Fruit fly (Drosophila melanogaster) whole organism, prepupa: ENCODE data around the gene CG11369.

Experiments used
- Blimp-1 ChIP-seq: fragments of 200-800 bp; sonication (Bioruptor generic); optimal IDR thresholded peaks from 3 replicates; lab custom pipeline; 2017; ENCODE audit warnings: missing biosample characterization, missing genetic modification characterization, mild to moderate bottlenecking, moderate library complexity, missing genetic modification reagents
- CG10631 ChIP-seq: fragments of 200-800 bp; sonication (Bioruptor generic); optimal IDR thresholded peaks from 2 replicates; lab custom pipeline; 2016; ENCODE audit warnings: missing biosample characterization, missing genetic modification characterization
- CG10669 ChIP-seq: fragments of 200-800 bp; sonication (Bioruptor generic); optimal IDR thresholded peaks from 3 replicates; lab custom pipeline; 2018; ENCODE audit warnings: missing biosample characterization, mild to moderate bottlenecking, missing genetic modification characterization, moderate library complexity
- CG11294 ChIP-seq: fragments of 200-800 bp; sonication (Bioruptor generic); IDR thresholded peaks from 2 replicates; pipeline ENCODE4 v1.3.6; 2022; ENCODE audit warnings: missing biosample characterization, missing genetic modification characterization
- CG11902 ChIP-seq: fragments of 200-800 bp; sonication (Bioruptor generic); optimal IDR thresholded peaks from 3 replicates; lab custom pipeline; 2016; ENCODE audit warnings: missing biosample characterization, missing genetic modification characterization
- CG15336 ChIP-seq: fragments of 200-800 bp; sonication (Bioruptor generic); IDR thresholded peaks from 2 replicates; pipeline ENCODE4 v1.3.6; 2022; ENCODE audit warnings: missing biosample characterization, missing genetic modification characterization
- CG1621 ChIP-seq: fragments of 200-800 bp; sonication (Bioruptor generic); optimal IDR thresholded peaks from 3 replicates; lab custom pipeline; 2018; ENCODE audit warnings: missing biosample characterization, mild to moderate bottlenecking, missing genetic modification characterization
- CG16779 ChIP-seq: fragments of 200-800 bp; sonication (Bioruptor generic); optimal IDR thresholded peaks from 3 replicates; lab custom pipeline; 2017; ENCODE audit warnings: missing biosample characterization, mild to moderate bottlenecking, missing genetic modification characterization
- CG3032 ChIP-seq: fragments of 200-800 bp; optimal IDR thresholded peaks from 2 replicates; lab custom pipeline; 2019; ENCODE audit warnings: missing biosample characterization, mild to moderate bottlenecking, missing genetic modification characterization, moderate library complexity
- CG31627 ChIP-seq: fragments of 200-800 bp; sonication (Bioruptor generic); optimal IDR thresholded peaks from 3 replicates; lab custom pipeline; 2016; ENCODE audit warnings: missing biosample characterization, missing genetic modification characterization
- CG32006 ChIP-seq: fragments of 200-800 bp; sonication (Bioruptor generic); optimal IDR thresholded peaks from 3 replicates; lab custom pipeline; 2017; ENCODE audit warnings: missing biosample characterization, mild to moderate bottlenecking, missing genetic modification characterization
- CG34406 ChIP-seq: fragments of 200-800 bp; sonication (Bioruptor generic); optimal IDR thresholded peaks from 3 replicates; lab custom pipeline; 2016; ENCODE audit warnings: missing biosample characterization, missing genetic modification characterization
- CG3919 ChIP-seq: fragments of 200-800 bp; sonication (Bioruptor generic); optimal IDR thresholded peaks from 3 replicates; lab custom pipeline; 2016; ENCODE audit warnings: missing biosample characterization, missing genetic modification characterization
- CG4318 ChIP-seq: fragments of 200-800 bp; sonication (Bioruptor generic); optimal IDR thresholded peaks from 3 replicates; lab custom pipeline; 2017; ENCODE audit warnings: missing biosample characterization, mild to moderate bottlenecking, missing genetic modification characterization
- CG6163 ChIP-seq: fragments of 200-800 bp; sonication (Bioruptor generic); IDR thresholded peaks from 3 replicates; pipeline ENCODE4 v1.3.6; 2022; ENCODE audit warnings: missing biosample characterization, missing genetic modification characterization
- CG6276 ChIP-seq: fragments of 200-800 bp; sonication (Bioruptor generic); optimal IDR thresholded peaks from 2 replicates; lab custom pipeline; 2017; ENCODE audit warnings: missing biosample characterization, mild to moderate bottlenecking, missing genetic modification characterization
- CG6792 ChIP-seq: fragments of 200-800 bp; sonication (Bioruptor generic); optimal IDR thresholded peaks from 3 replicates; lab custom pipeline; 2016; ENCODE audit warnings: missing biosample characterization, missing genetic modification characterization
- CG6808 ChIP-seq: fragments of 200-800 bp; sonication (Bioruptor generic); optimal IDR thresholded peaks from 3 replicates; lab custom pipeline; 2017; ENCODE audit warnings: missing biosample characterization, missing genetic modification characterization, mild to moderate bottlenecking, moderate library complexity, missing genetic modification reagents
- CG6854 ChIP-seq: fragments of 200-800 bp; sonication (Bioruptor generic); optimal IDR thresholded peaks from 2 replicates; lab custom pipeline; 2017; ENCODE audit warnings: missing biosample characterization, mild to moderate bottlenecking, missing genetic modification characterization
- CG8119 ChIP-seq: fragments of 200-800 bp; sonication (Bioruptor generic); IDR thresholded peaks from 3 replicates; pipeline ENCODE4 v1.3.6; 2022; ENCODE audit warnings: missing biosample characterization, missing genetic modification characterization
- CG8319 ChIP-seq: fragments of 200-800 bp; sonication (Bioruptor generic); optimal IDR thresholded peaks from 3 replicates; lab custom pipeline; 2016; ENCODE audit warnings: missing biosample characterization, missing genetic modification characterization
- CG8632 ChIP-seq: fragments of 200-800 bp; sonication (Bioruptor generic); optimal IDR thresholded peaks from 3 replicates; lab custom pipeline; 2016; ENCODE audit warnings: missing biosample characterization, missing genetic modification characterization
- CG9139 ChIP-seq: fragments of 200-800 bp; sonication (Bioruptor generic); optimal IDR thresholded peaks from 3 replicates; lab custom pipeline; 2017; ENCODE audit warnings: missing biosample characterization, mild to moderate bottlenecking, missing genetic modification characterization
- Eip75B ChIP-seq: fragments of 200-800 bp; sonication (Bioruptor generic); optimal IDR thresholded peaks from 3 replicates; lab custom pipeline; 2016; ENCODE audit warnings: missing biosample characterization, missing genetic modification characterization
- Eip78C ChIP-seq: fragments of 200-800 bp; sonication (Bioruptor generic); peaks from one replicate; lab custom pipeline; 2016; ENCODE audit warnings: missing biosample characterization, missing genetic modification characterization
- Eip93F ChIP-seq: fragments of 200-800 bp; sonication (Bioruptor generic); optimal IDR thresholded peaks from 2 replicates; lab custom pipeline; 2016; ENCODE audit warnings: missing biosample characterization, mild to moderate bottlenecking, missing genetic modification characterization
- Ets21C ChIP-seq: fragments of 200-800 bp; sonication (Bioruptor generic); optimal IDR thresholded peaks from 3 replicates; lab custom pipeline; 2016; ENCODE audit warnings: missing biosample characterization, missing genetic modification characterization
- Ets96B ChIP-seq: fragments of 200-800 bp; optimal IDR thresholded peaks from 2 replicates; lab custom pipeline; 2019; ENCODE audit warnings: missing biosample characterization, mild to moderate bottlenecking, missing genetic modification characterization, moderate library complexity
- Gug ChIP-seq: fragments of 200-800 bp; sonication (Bioruptor generic); IDR thresholded peaks from 2 replicates; pipeline ENCODE4 v1.3.6; 2022; ENCODE audit warnings: missing biosample characterization, missing genetic modification characterization
- Hr38 ChIP-seq: sonication (Bioruptor generic); optimal IDR thresholded peaks from 2 replicates; lab custom pipeline; 2016; ENCODE audit warnings: missing biosample characterization, missing genetic modification characterization
- Hr39 ChIP-seq: fragments of 200-800 bp; sonication (Bioruptor generic); optimal IDR thresholded peaks from 2 replicates; lab custom pipeline; 2016; ENCODE audit warnings: missing biosample characterization, missing genetic modification characterization
- Hr4 ChIP-seq: fragments of 200-800 bp; sonication (Bioruptor generic); optimal IDR thresholded peaks from 3 replicates; lab custom pipeline; 2016; ENCODE audit warnings: missing biosample characterization, missing genetic modification characterization
- Met ChIP-seq: fragments of 200-800 bp; sonication (Bioruptor generic); optimal IDR thresholded peaks from 3 replicates; lab custom pipeline; 2016; ENCODE audit warnings: missing biosample characterization, missing genetic modification characterization
- OdsH ChIP-seq: fragments of 200-800 bp; sonication (Bioruptor generic); optimal IDR thresholded peaks from 3 replicates; lab custom pipeline; 2016; ENCODE audit warnings: missing biosample characterization, missing genetic modification characterization
- Smox ChIP-seq: fragments of 200-800 bp; sonication (Bioruptor generic); optimal IDR thresholded peaks from 3 replicates; lab custom pipeline; 2016; ENCODE audit warnings: missing biosample characterization, missing genetic modification characterization
- Sox14 ChIP-seq: fragments of 200-800 bp; sonication (Bioruptor generic); optimal IDR thresholded peaks from 3 replicates; lab custom pipeline; 2016; ENCODE audit warnings: missing biosample characterization, missing genetic modification characterization
- Sox15 ChIP-seq: fragments of 200-800 bp; sonication (Bioruptor generic); optimal IDR thresholded peaks from 3 replicates; lab custom pipeline; 2016; ENCODE audit warnings: missing biosample characterization, missing genetic modification characterization
- achi ChIP-seq: fragments of 200-800 bp; sonication (Bioruptor generic); optimal IDR thresholded peaks from 3 replicates; lab custom pipeline; 2016; ENCODE audit warnings: missing biosample characterization, missing genetic modification characterization
- acj6 ChIP-seq: fragments of 200-800 bp; sonication (Bioruptor generic); optimal IDR thresholded peaks from 3 replicates; lab custom pipeline; 2016; ENCODE audit warnings: missing biosample characterization, missing genetic modification characterization
- cyc ChIP-seq: fragments of 200-800 bp; sonication (Bioruptor generic); optimal IDR thresholded peaks from 3 replicates; lab custom pipeline; 2016; ENCODE audit warnings: missing biosample characterization, missing genetic modification characterization
- dac ChIP-seq: fragments of 200-800 bp; sonication (Bioruptor generic); optimal IDR thresholded peaks from 2 replicates; lab custom pipeline; 2017; ENCODE audit warnings: missing biosample characterization, mild to moderate bottlenecking, missing genetic modification characterization
- dsx ChIP-seq: fragments of 200-800 bp; optimal IDR thresholded peaks from 3 replicates; lab custom pipeline; 2019; ENCODE audit warnings: missing biosample characterization, mild to moderate bottlenecking, missing genetic modification characterization, moderate library complexity; ENCODE audit not compliant: poor library complexity, severe bottlenecking
- eg ChIP-seq: fragments of 200-800 bp; sonication (Bioruptor generic); IDR thresholded peaks from 3 replicates; pipeline ENCODE4 v1.3.6; 2022; ENCODE audit warnings: missing biosample characterization, missing genetic modification characterization
- esn ChIP-seq: fragments of 200-800 bp; sonication (Bioruptor generic); optimal IDR thresholded peaks from 2 replicates; lab custom pipeline; 2016; ENCODE audit warnings: missing biosample characterization, mild to moderate bottlenecking, missing genetic modification characterization, moderate library complexity
- fkh ChIP-seq: fragments of 200-800 bp; sonication (Bioruptor generic); optimal IDR thresholded peaks from 3 replicates; lab custom pipeline; 2017; ENCODE audit warnings: missing biosample characterization, mild to moderate bottlenecking, missing genetic modification characterization, moderate library complexity
- lz ChIP-seq: fragments of 200-800 bp; sonication (Bioruptor generic); optimal IDR thresholded peaks from 3 replicates; lab custom pipeline; 2016; ENCODE audit warnings: missing biosample characterization, missing genetic modification characterization
- net ChIP-seq: fragments of 200-800 bp; sonication (Bioruptor generic); optimal IDR thresholded peaks from 3 replicates; lab custom pipeline; 2016; ENCODE audit warnings: missing biosample characterization, missing genetic modification characterization
- pdm3 ChIP-seq: fragments of 200-800 bp; sonication (Bioruptor generic); optimal IDR thresholded peaks from 3 replicates; lab custom pipeline; 2016; ENCODE audit warnings: missing biosample characterization, missing genetic modification characterization
- spab ChIP-seq: fragments of 200-800 bp; sonication (Bioruptor generic); optimal IDR thresholded peaks from 2 replicates; lab custom pipeline; 2017; ENCODE audit warnings: missing biosample characterization, mild to moderate bottlenecking, missing genetic modification characterization, missing genetic modification reagents
- ss ChIP-seq, 2 experiments: fragments of 200-800 bp; sonication (Bioruptor generic); optimal IDR thresholded peaks; 2 replicates in 1 of 2; 3 replicates in 1 of 2; lab custom pipeline; 2017 to 2018; ENCODE audit warnings: mild to moderate bottlenecking in 2 of 2, missing biosample characterization in 2 of 2, missing genetic modification characterization in 2 of 2, moderate library complexity in 1 of 2
- svp ChIP-seq: fragments of 200-800 bp; sonication (Bioruptor generic); peaks from one replicate; lab custom pipeline; 2016; ENCODE audit warnings: missing biosample characterization, missing genetic modification characterization
- topi ChIP-seq: fragments of 200-800 bp; sonication (Bioruptor generic); optimal IDR thresholded peaks from 3 replicates; lab custom pipeline; 2016; ENCODE audit warnings: missing biosample characterization, missing genetic modification characterization
- vri ChIP-seq: fragments of 200-800 bp; sonication (Bioruptor generic); optimal IDR thresholded peaks from 3 replicates; lab custom pipeline; 2016; ENCODE audit warnings: missing biosample characterization, mild to moderate bottlenecking, missing genetic modification characterization

Gene CG11369

dm6 chrX:7618195-7618594, 44.1 kb downstream of the CG11369 start:
- TF ChIP-seq Smox (GFP tag; lab: Kevin White, UChicago) (peak; percentile 20), CG9139 (GFP tag; lab: Kevin White, UChicago) (no peak), OdsH (peak; percentile 9), Blimp-1 (no peak), CG10669 (GFP tag; lab: Kevin White, UChicago) (peak; percentile 48), CG10631 (peak; percentile 3), Gug (GFP tag; lab: Robert Waterston, UW) (no peak), esn (GFP tag; lab: Kevin White, UChicago) (peak; percentile 61), net (GFP tag; lab: Kevin White, UChicago) (peak; percentile 1), CG8319 (GFP tag; lab: Kevin White, UChicago) (no peak), ss (GFP tag; optimal IDR thresholded peaks at IDR 0.05; lab: Kevin White, UChicago) (peak in 1 of 2 experiments; percentile 2), Hr39 (peak; percentile 71), lz (GFP tag; lab: Kevin White, UChicago) (peak; percentile 53), dac (GFP tag; lab: Kevin White, UChicago) (no peak), fkh (no peak), Sox15 (no peak), CG11294 (GFP tag; lab: Robert Waterston, UW) (no peak), CG3919 (GFP tag; lab: Kevin White, UChicago) (peak; percentile 44), CG31627 (GFP tag; lab: Kevin White, UChicago) (peak; percentile 66), Ets96B (peak; percentile 8), pdm3 (GFP tag; lab: Kevin White, UChicago) (peak; percentile 29), Hr4 (GFP tag; lab: Kevin White, UChicago) (no peak), CG16779 (tag; lab: Kevin White, UChicago) (no peak), CG6276 (GFP tag; lab: Kevin White, UChicago) (no peak), CG8119 (GFP tag; lab: Robert Waterston, UW) (no peak), Sox14 (GFP tag; lab: Kevin White, UChicago) (peak; percentile 46), svp (peak; percentile 76), CG6792 (GFP tag; lab: Kevin White, UChicago) (peak; percentile 29), eg (GFP tag; lab: Robert Waterston, UW) (0 out of 3 replicates have a peak, but pooled peaks have one; percentile 17), achi (peak; percentile 28), CG6854 (GFP tag; lab: Kevin White, UChicago) (no peak), CG11902 (GFP tag; lab: Kevin White, UChicago) (peak; percentile 41), Ets21C (GFP tag; lab: Kevin White, UChicago) (peak; percentile 38), dsx (GFP tag; lab: Kevin White, UChicago) (no peak), CG8632 (peak; percentile 4), Eip75B (GFP tag; lab: Kevin White, UChicago) (peak; percentile 3), CG3032 (peak; percentile 15), CG15336 (GFP tag; lab: Robert Waterston, UW) (no peak), vri (GFP tag; lab: Kevin White, UChicago) (peak; percentile 12), CG34406 (GFP tag; lab: Kevin White, UChicago) (peak; percentile 4), Met (GFP tag; lab: Kevin White, UChicago) (peak; percentile 59), CG6808 (GFP tag; lab: Kevin White, UChicago) (peak; percentile 5), acj6 (GFP tag; lab: Kevin White, UChicago) (peak; percentile 42), CG4318 (GFP tag; lab: Kevin White, UChicago) (no peak), cyc (GFP tag; lab: Kevin White, UChicago) (peak; percentile 63), Hr38 (GFP tag; lab: Kevin White, UChicago) (no peak), topi (GFP tag; lab: Kevin White, UChicago) (peak; percentile 69), CG6163 (peak; percentile 62; the same call in 2 of the 3 replicates), CG32006 (GFP tag; lab: Kevin White, UChicago) (peak; percentile 23), Eip93F (GFP tag; lab: Kevin White, UChicago) (no peak), CG1621 (tag; lab: Kevin White, UChicago) (no peak), spab (GFP tag; lab: Kevin White, UChicago) (no peak), Eip78C (GFP tag; lab: Kevin White, UChicago) (peak; percentile 72)
